Fruit fly (Drosophila melanogaster) whole organism, pupa: ENCODE data around the gene CG3566.

Source experiments
- CG12605 ChIP-seq: fragments of 200-800 bp; sonication (Bioruptor generic); IDR thresholded peaks from 2 replicates; pipeline ENCODE4 v1.3.6; 2022; ENCODE audit warnings: missing biosample characterization, missing genetic modification characterization
- CG13204 ChIP-seq: fragments of 200-800 bp; sonication (Bioruptor generic); optimal IDR thresholded peaks from 2 replicates; lab custom pipeline; 2018; ENCODE audit warnings: missing biosample characterization, mild to moderate bottlenecking, missing genetic modification characterization, moderate library complexity
- CG14655 ChIP-seq: fragments of 200-800 bp; sonication (Bioruptor generic); optimal IDR thresholded peaks from 3 replicates; lab custom pipeline; 2017; ENCODE audit warnings: mild to moderate bottlenecking, missing biosample characterization, missing genetic modification reagents, missing genetic modification characterization
- CG15710 ChIP-seq: fragments of 200-800 bp; sonication (Bioruptor generic); optimal IDR thresholded peaks from 2 replicates; lab custom pipeline; 2018; ENCODE audit warnings: missing biosample characterization, mild to moderate bottlenecking, missing genetic modification characterization, moderate library complexity
- CG17806 ChIP-seq: fragments of 200-800 bp; sonication (Bioruptor generic); optimal IDR thresholded peaks from 2 replicates; lab custom pipeline; 2018; ENCODE audit warnings: missing biosample characterization, mild to moderate bottlenecking, missing genetic modification characterization, moderate library complexity
- CG32121 ChIP-seq: fragments of 200-800 bp; sonication (Bioruptor generic); IDR thresholded peaks from 2 replicates; pipeline ENCODE4 v1.3.6; 2022; ENCODE audit warnings: missing biosample characterization, missing genetic modification characterization
- CG34367 ChIP-seq: fragments of 200-800 bp; sonication (Bioruptor generic); optimal IDR thresholded peaks from 2 replicates; lab custom pipeline; 2018; ENCODE audit warnings: missing biosample characterization, mild to moderate bottlenecking, missing genetic modification characterization
- CG4496 ChIP-seq: fragments of 200-800 bp; sonication (Bioruptor generic); IDR thresholded peaks from 3 replicates; pipeline ENCODE4 v1.3.6; 2022; ENCODE audit warnings: missing biosample characterization, missing genetic modification characterization
- CG9948 ChIP-seq: fragments of 200-800 bp; sonication (Bioruptor generic); optimal IDR thresholded peaks from 2 replicates; lab custom pipeline; 2018; ENCODE audit warnings: missing biosample characterization, mild to moderate bottlenecking, missing genetic modification characterization, moderate library complexity
- EcR ChIP-seq: fragments of 200-800 bp; sonication (Bioruptor generic); optimal IDR thresholded peaks from 3 replicates; lab custom pipeline; 2019; ENCODE audit warnings: missing biosample characterization, missing genetic modification characterization, mild to moderate bottlenecking, moderate library complexity, missing genetic modification reagents
- Pif1A ChIP-seq: fragments of 200-800 bp; sonication (Bioruptor generic); optimal IDR thresholded peaks from 3 replicates; lab custom pipeline; 2016; ENCODE audit warnings: missing biosample characterization, missing genetic modification characterization
- Snoo ChIP-seq: fragments of 200-800 bp; sonication (Bioruptor generic); optimal IDR thresholded peaks from 3 replicates; lab custom pipeline; 2017; ENCODE audit warnings: missing biosample characterization, mild to moderate bottlenecking, missing genetic modification characterization, inconsistent platforms
- rn ChIP-seq: fragments of 200-800 bp; sonication (Bioruptor generic); IDR thresholded peaks from 2 replicates; pipeline ENCODE4 v1.3.6; 2022; ENCODE audit warnings: missing biosample characterization, missing genetic modification characterization

DNA sequence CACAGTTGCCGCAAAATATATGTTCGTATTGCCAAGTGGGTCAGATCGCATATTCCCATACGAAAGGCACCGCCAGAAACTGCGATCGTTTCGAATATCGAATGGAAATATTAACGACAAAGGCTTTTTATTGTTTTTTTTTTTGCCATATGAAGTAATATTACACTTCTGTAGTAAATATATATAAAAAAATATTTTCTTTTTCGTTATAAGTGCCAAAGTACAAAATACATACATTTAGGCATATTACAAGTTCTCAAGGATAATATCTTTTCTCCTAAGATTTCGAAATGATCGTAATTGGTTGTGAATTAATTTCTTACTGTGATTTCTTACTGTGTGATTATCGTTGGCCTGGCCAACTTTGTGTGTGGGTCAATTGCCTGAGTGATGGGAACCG lies 27.7 kb upstream of the CG3566 start:
- TF ChIP-seq Pif1A (GFP tag; lab: Kevin White, UChicago) (no peak), EcR (no peak), Snoo (no peak), CG4496 (GFP tag; lab: Robert Waterston, UW) (no peak), CG17806 (no peak), CG9948 (tag; lab: Kevin White, UChicago) (peak; percentile 14), rn (GFP tag; lab: Robert Waterston, UW) (no peak), CG13204 (no peak), CG32121 (GFP tag; lab: Robert Waterston, UW) (no peak; the same call in 1 of the 2 replicates), CG15710 (tag; lab: Kevin White, UChicago) (peak; percentile 10), CG34367 (tag; lab: Kevin White, UChicago) (no peak), CG14655 (GFP tag; lab: Kevin White, UChicago) (no peak), CG12605 (GFP tag; lab: Robert Waterston, UW) (no peak)
